Worm (Caenorhabditis elegans): ENCODE data around the gene ina-1.

ina-1 gene

ce11 chrIII:9172702-9173101 is at the start of gene ina-1:
Gene ina-1 (minus strand): TSS chrIII:9172802.
- TF ChIP-seq pha-2 (tag; optimal IDR thresholded peaks at IDR 0.05) (no peak), gmeb-2 (tag; optimal IDR thresholded peaks at IDR 0.05) (no peak), K09A11.1 (tag; optimal IDR thresholded peaks at IDR 0.05; ENCODE audit: insufficient read depth) (no peak), lim-6 (tag; optimal IDR thresholded peaks at IDR 0.05) (no peak), dve-1 (tag; optimal IDR thresholded peaks at IDR 0.05) (no peak), elt-4 (tag; optimal IDR thresholded peaks at IDR 0.05) (no peak), ahr-1 (tag; optimal IDR thresholded peaks at IDR 0.05) (no peak), nhr-232 (tag; optimal IDR thresholded peaks at IDR 0.05) (no peak), unc-42 (tag; optimal IDR thresholded peaks at IDR 0.05) (no peak), ceh-31 (tag; optimal IDR thresholded peaks at IDR 0.05) (no peak), ets-4 (tag; optimal IDR thresholded peaks at IDR 0.05) (no peak), ceh-6 (GFP tag; optimal IDR thresholded peaks at IDR 0.05) (no peak), che-1 (tag; optimal IDR thresholded peaks at IDR 0.05) (no peak), ceh-2 (tag; optimal IDR thresholded peaks at IDR 0.05) (no peak)

DNA sequence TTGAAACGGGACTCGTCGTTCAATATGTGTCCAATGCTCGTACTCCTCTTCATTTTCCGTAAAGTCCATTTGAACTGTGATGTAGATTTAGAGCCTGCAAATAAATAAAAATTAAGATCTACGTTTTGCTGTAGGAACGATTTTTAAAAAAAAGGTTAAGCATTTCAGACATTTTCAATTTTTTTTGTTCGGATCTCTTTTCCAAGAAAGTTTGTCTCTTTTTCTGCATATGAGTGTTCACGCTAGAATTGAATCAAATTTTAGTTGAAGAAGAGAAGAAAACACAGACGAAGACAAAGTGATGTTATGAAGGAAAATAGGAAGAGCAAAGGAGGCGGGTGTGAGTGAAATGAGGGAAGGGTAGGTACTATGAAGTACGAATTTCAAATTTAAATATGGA is 42.8 kb upstream of the ina-1 start, which contains the start of gene npr-29:
Gene npr-29, minus strand, starts transcription at position 101 of the 400 bp plus-strand sequence.
- TF ChIP-seq ceh-2 (tag; optimal IDR thresholded peaks at IDR 0.05) (no peak), unc-3 (GFP tag; conservative IDR thresholded peaks at IDR 0.05) (no peak), unc-3 (tag; optimal IDR thresholded peaks at IDR 0.05) (no peak), nfya-1 (tag; optimal IDR thresholded peaks at IDR 0.05) (no peak), ceh-9 (tag; optimal IDR thresholded peaks at IDR 0.05) (no peak), elt-4 (tag; optimal IDR thresholded peaks at IDR 0.05) (no peak)

- no peak for TF ChIP-seq eyg-1 (tag; optimal IDR thresholded peaks at IDR 0.05)
- no peak for TF ChIP-seq ceh-24 (tag; optimal IDR thresholded peaks at IDR 0.05)
- no peak for TF ChIP-seq unc-3 (GFP tag; conservative IDR thresholded peaks at IDR 0.05)
- TF ChIP-seq unc-3 (tag; optimal IDR thresholded peaks at IDR 0.05): no peak
- TF ChIP-seq hlh-6 (tag; optimal IDR thresholded peaks at IDR 0.05): no peak
- no peak for TF ChIP-seq tbx-7 (tag; optimal IDR thresholded peaks at IDR 0.05)
- no peak for TF ChIP-seq lin-11 (tag; optimal IDR thresholded peaks at IDR 0.05)
- TF ChIP-seq dmd-4 (tag; optimal IDR thresholded peaks at IDR 0.05; ENCODE audit: borderline replicate concordance): no peak
Observed at ce11 chrIII:9206185-9206584, 33.6 kb upstream of the ina-1 start, which contains the start of gene ZC84.1. Gene ZC84.1 (minus strand): TSS chrIII:9206285.

DNA sequence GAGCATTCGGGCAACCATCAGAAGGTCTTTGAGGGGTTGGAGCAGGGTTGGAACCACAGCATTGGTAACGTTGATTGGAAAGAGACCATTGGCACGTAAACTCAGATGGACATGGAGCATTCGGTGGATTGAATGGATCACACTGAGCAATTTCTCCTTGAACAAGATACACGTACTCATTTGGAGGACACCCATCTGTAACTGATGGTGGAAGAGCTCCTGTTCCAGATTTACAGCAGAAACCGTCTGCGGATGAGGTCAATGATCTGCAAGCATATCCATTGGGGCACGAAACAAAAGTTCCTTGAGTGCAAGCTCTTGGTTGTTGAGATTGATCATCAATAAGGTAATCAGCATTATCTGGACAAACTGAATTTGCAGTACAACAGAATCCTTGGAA is 29.4 kb upstream of the ina-1 start:
- TF ChIP-seq ceh-30 (tag; optimal IDR thresholded peaks at IDR 0.05) (no peak), C38D4.7 (GFP tag; optimal IDR thresholded peaks at IDR 0.05) (no peak), dve-1 (tag; optimal IDR thresholded peaks at IDR 0.05) (no peak)

ce11 chrIII:9199605-9200004 is 27.0 kb upstream of the ina-1 start, which contains the start of gene ZC84.6:
Gene ZC84.6 (minus strand): TSS chrIII:9199705.
- TF ChIP-seq pax-1 (tag; optimal IDR thresholded peaks at IDR 0.05): no peak
- no peak for TF ChIP-seq ceh-45 (GFP tag; IDR thresholded peaks at IDR 0.05)
- TF ChIP-seq unc-55 (GFP tag; optimal IDR thresholded peaks at IDR 0.05): no peak
- no peak for TF ChIP-seq ceh-18 (tag; optimal IDR thresholded peaks at IDR 0.05)
- no peak for TF ChIP-seq ceh-34 (tag; optimal IDR thresholded peaks at IDR 0.05)
- TF ChIP-seq pag-3 (tag; optimal IDR thresholded peaks at IDR 0.05; ENCODE audit: borderline replicate concordance): no peak
- no peak for TF ChIP-seq ceh-48 (tag; optimal IDR thresholded peaks at IDR 0.05)
- no peak for TF ChIP-seq elt-4 (tag; optimal IDR thresholded peaks at IDR 0.05)
- TF ChIP-seq Y22D7AL.16 (tag; optimal IDR thresholded peaks at IDR 0.05): no peak
- no peak for TF ChIP-seq hlh-15 (tag; optimal IDR thresholded peaks at IDR 0.05)
- TF ChIP-seq fkh-10 (GFP tag; optimal IDR thresholded peaks at IDR 0.05): no peak
- TF ChIP-seq ceh-30 (tag; optimal IDR thresholded peaks at IDR 0.05): no peak
- no peak for TF ChIP-seq hlh-6 (tag; optimal IDR thresholded peaks at IDR 0.05)
- TF ChIP-seq K09A11.1 (tag; optimal IDR thresholded peaks at IDR 0.05; ENCODE audit: insufficient read depth): no peak
- no peak for TF ChIP-seq ceh-19 (GFP tag; optimal IDR thresholded peaks at IDR 0.05)
- TF ChIP-seq hlh-13 (GFP tag; optimal IDR thresholded peaks at IDR 0.05): no peak
- no peak for TF ChIP-seq ttx-3 (tag; optimal IDR thresholded peaks at IDR 0.05)
- TF ChIP-seq F13H6.1 (tag; optimal IDR thresholded peaks at IDR 0.05): no peak
- TF ChIP-seq ceh-9 (tag; optimal IDR thresholded peaks at IDR 0.05): no peak
- no peak for TF ChIP-seq T23F11.4 (GFP tag; optimal IDR thresholded peaks at IDR 0.05)

All from whole organism, late embryonic.